Fruit fly (Drosophila melanogaster): ENCODE measurements around the gene ATPsynepsilonL.

The ATPsynepsilonL gene

dm6 chr3R:10133419-10134340, 12.1 kb downstream of the ATPsynepsilonL start:
- TF ChIP-seq dmrt93B (GFP tag; optimal IDR thresholded peaks at IDR 0.05): no peak
- TF ChIP-seq Dfd (GFP tag; optimal IDR thresholded peaks at IDR 0.05): no peak
- TF ChIP-seq sv (GFP tag; optimal IDR thresholded peaks at IDR 0.05): no peak
- TF ChIP-seq sage (GFP tag; optimal IDR thresholded peaks at IDR 0.05): peak; percentile 79
- peak; percentile 27 for TF ChIP-seq Rel (GFP tag; optimal IDR thresholded peaks at IDR 0.05)
- TF ChIP-seq Rel (tag; optimal IDR thresholded peaks at IDR 0.05): no peak
- TF ChIP-seq psq (GFP tag; optimal IDR thresholded peaks at IDR 0.05): peak; percentile 96
- no peak for TF ChIP-seq jim (GFP tag; optimal IDR thresholded peaks at IDR 0.05)
- TF ChIP-seq usp (GFP tag; optimal IDR thresholded peaks at IDR 0.05): no peak
- peak; percentile 67 for TF ChIP-seq fru (GFP tag; optimal IDR thresholded peaks at IDR 0.05)
- peak; percentile 30 for TF ChIP-seq CG32264 (GFP tag; optimal IDR thresholded peaks at IDR 0.05)

DNA sequence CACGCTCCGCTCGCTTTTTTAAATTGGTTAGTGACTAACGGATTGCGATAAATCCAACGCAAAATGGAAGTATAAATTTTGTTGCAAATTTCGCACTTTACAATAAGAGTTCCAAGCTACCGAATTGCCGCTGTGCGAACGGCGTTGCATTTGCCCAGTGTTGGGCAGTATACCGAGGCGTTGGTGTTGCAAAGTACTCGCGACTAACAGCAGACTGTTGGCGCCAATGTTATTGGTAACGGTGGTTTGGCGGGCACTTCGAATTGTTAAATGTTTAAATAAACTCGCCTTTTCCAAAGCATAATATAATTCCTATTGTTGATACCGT, 12.7 kb downstream of the ATPsynepsilonL start:
- TF ChIP-seq tai (GFP tag; optimal IDR thresholded peaks at IDR 0.05) (peak; percentile 67), dsf (GFP tag; optimal IDR thresholded peaks at IDR 0.05; ENCODE audit: borderline replicate concordance) (peak; percentile 55), pan (optimal IDR thresholded peaks at IDR 0.05) (no peak), h (GFP tag; optimal IDR thresholded peaks at IDR 0.05) (peak; percentile 79), Myc (optimal IDR thresholded peaks at IDR 0.05) (peak; percentile 22), Mio (GFP tag; optimal IDR thresholded peaks at IDR 0.05) (peak; percentile 9), Vsx2 (GFP tag; optimal IDR thresholded peaks at IDR 0.05; ENCODE audit: partially characterized antibody) (no peak), CrebA (GFP tag; optimal IDR thresholded peaks at IDR 0.05; ENCODE audit: borderline replicate concordance) (no peak), sv (GFP tag; optimal IDR thresholded peaks at IDR 0.05) (peak; percentile 35), rgr (GFP tag; optimal IDR thresholded peaks at IDR 0.05) (peak; percentile 79), dmrt93B (GFP tag; optimal IDR thresholded peaks at IDR 0.05) (no peak), jim (GFP tag; optimal IDR thresholded peaks at IDR 0.05) (no peak), br (GFP tag; optimal IDR thresholded peaks at IDR 0.05) (peak; percentile 76), woc (GFP tag; optimal IDR thresholded peaks at IDR 0.05) (peak; percentile 13), CG9705 (GFP tag; optimal IDR thresholded peaks at IDR 0.05) (peak; percentile 48), dl (GFP tag; optimal IDR thresholded peaks at IDR 0.05; ENCODE audit: insufficient read depth in 1 of 2, partially characterized antibody in 2 of 2) (no peak), Jra (GFP tag; optimal IDR thresholded peaks at IDR 0.05) (peak; percentile 82), CG32264 (GFP tag; optimal IDR thresholded peaks at IDR 0.05) (peak; percentile 60), usp (GFP tag; optimal IDR thresholded peaks at IDR 0.05) (no peak), sage (GFP tag; optimal IDR thresholded peaks at IDR 0.05) (no peak), Hnf4 (GFP tag; optimal IDR thresholded peaks at IDR 0.05) (peak; percentile 87), lola (GFP tag; optimal IDR thresholded peaks at IDR 0.05) (no peak), Hr83 (GFP tag; optimal IDR thresholded peaks at IDR 0.05; ENCODE audit: poor library complexity, severe bottlenecking) (peak; percentile 95), N (GFP tag; optimal IDR thresholded peaks at IDR 0.05) (no peak), Dfd (GFP tag; optimal IDR thresholded peaks at IDR 0.05) (no peak), GATAd (GFP tag; optimal IDR thresholded peaks at IDR 0.05) (no peak), Sp1 (GFP tag; optimal IDR thresholded peaks at IDR 0.05) (peak; percentile 48), Hr78 (GFP tag; optimal IDR thresholded peaks at IDR 0.05) (no peak), ey (GFP tag; optimal IDR thresholded peaks at IDR 0.05) (peak; percentile 60), foxo (GFP tag; optimal IDR thresholded peaks at IDR 0.05) (peak in 1 of 2 experiments; percentile 79), OdsH (GFP tag; optimal IDR thresholded peaks at IDR 0.05) (peak; percentile 55), Abd-B (GFP tag; optimal IDR thresholded peaks at IDR 0.05) (no peak), Rel (GFP tag; optimal IDR thresholded peaks at IDR 0.05) (no peak), Rel (tag; optimal IDR thresholded peaks at IDR 0.05) (peak; percentile 19), Dif (GFP tag; optimal IDR thresholded peaks at IDR 0.05; ENCODE audit: partially characterized antibody) (no peak), brk (GFP tag; optimal IDR thresholded peaks at IDR 0.05) (peak; percentile 33), fru (GFP tag; optimal IDR thresholded peaks at IDR 0.05) (peak; percentile 68), psq (GFP tag; optimal IDR thresholded peaks at IDR 0.05) (peak; percentile 77), HLH106 (tag; optimal IDR thresholded peaks at IDR 0.05) (peak; percentile 37)
